Fruit fly (Drosophila melanogaster) whole organism, embryonic: ENCODE measurements around the gene Lamtor5.

Source experiments
- Asciz ChIP-seq: fragments of 200-800 bp; sonication (Bioruptor generic); optimal IDR thresholded peaks from 2 replicates; lab custom pipeline; 2017; ENCODE audit warnings: missing biosample characterization, mild to moderate bottlenecking, missing genetic modification characterization, missing genetic modification reagents
- Atf-2 ChIP-seq: fragments of 200-800 bp; sonication (Bioruptor generic); optimal IDR thresholded peaks from 2 replicates; lab custom pipeline; 2016; ENCODE audit warnings: missing biosample characterization, missing genetic modification characterization
- CG10366 ChIP-seq: fragments of 200-800 bp; sonication (Bioruptor generic); IDR thresholded peaks from 2 replicates; pipeline ENCODE4 v1.3.6; 2022; ENCODE audit warnings: missing biosample characterization, missing genetic modification characterization
- CG10431 ChIP-seq: fragments of 200-800 bp; sonication (Bioruptor generic); optimal IDR thresholded peaks from 3 replicates; lab custom pipeline; 2018; ENCODE audit warnings: missing biosample characterization, mild to moderate bottlenecking, missing genetic modification characterization
- CG10462 ChIP-seq: fragments of 200-800 bp; sonication (Bioruptor generic); optimal IDR thresholded peaks from 2 replicates; lab custom pipeline; 2016; ENCODE audit warnings: missing biosample characterization, missing genetic modification characterization
- CG11093 ChIP-seq: fragments of 200-800 bp; sonication (Bioruptor generic); IDR thresholded peaks from 3 replicates; pipeline ENCODE4 v1.3.6; 2022; ENCODE audit warnings: missing biosample characterization, missing genetic modification characterization
- CG11504 ChIP-seq: fragments of 200-800 bp; sonication (Bioruptor generic); optimal IDR thresholded peaks from 3 replicates; lab custom pipeline; 2019; ENCODE audit warnings: missing biosample characterization, mild to moderate bottlenecking, missing genetic modification characterization, moderate library complexity
- CG12071 ChIP-seq: fragments of 200-800 bp; sonication (Bioruptor generic); optimal IDR thresholded peaks from 3 replicates; lab custom pipeline; 2018; ENCODE audit warnings: missing biosample characterization, mild to moderate bottlenecking, missing genetic modification characterization
- CG12744 ChIP-seq: fragments of 200-800 bp; sonication (Bioruptor generic); optimal IDR thresholded peaks from 2 replicates; lab custom pipeline; 2016; ENCODE audit warnings: missing biosample characterization, missing genetic modification characterization
- CG13424 ChIP-seq: fragments of 200-800 bp; sonication (Bioruptor generic); optimal IDR thresholded peaks from 2 replicates; lab custom pipeline; 2019; ENCODE audit warnings: missing biosample characterization, mild to moderate bottlenecking, missing genetic modification characterization, moderate library complexity
- CG14860 ChIP-seq: fragments of 200-800 bp; sonication (Bioruptor generic); IDR thresholded peaks from 3 replicates; pipeline ENCODE4 v1.3.6; 2022; ENCODE audit warnings: missing biosample characterization, missing genetic modification characterization; ENCODE audit not compliant: partially characterized antibody
- CG31388 ChIP-seq: fragments of 200-800 bp; sonication (Bioruptor generic); optimal IDR thresholded peaks from 2 replicates; lab custom pipeline; 2016; ENCODE audit warnings: missing biosample characterization, missing genetic modification characterization
- CG43689 ChIP-seq: fragments of 200-800 bp; sonication (Bioruptor generic); IDR thresholded peaks from 2 replicates; pipeline ENCODE4 v1.3.6; 2022; ENCODE audit warnings: missing biosample characterization, missing genetic modification characterization
- CG4730 ChIP-seq: fragments of 200-800 bp; sonication (Bioruptor generic); IDR thresholded peaks from 2 replicates; pipeline ENCODE4 v1.3.6; 2022; ENCODE audit warnings: missing biosample characterization, missing genetic modification characterization
- CG4854 ChIP-seq: fragments of 200-800 bp; sonication (Bioruptor generic); optimal IDR thresholded peaks from 2 replicates; lab custom pipeline; 2016; ENCODE audit warnings: missing biosample characterization, missing genetic modification characterization, inconsistent platforms
- CG8281 ChIP-seq: fragments of 200-800 bp; sonication (Bioruptor generic); optimal IDR thresholded peaks from 2 replicates; lab custom pipeline; 2018; ENCODE audit warnings: missing biosample characterization, mild to moderate bottlenecking, missing genetic modification characterization, moderate library complexity
- CG9609 ChIP-seq: fragments of 200-800 bp; sonication (Bioruptor generic); optimal IDR thresholded peaks from 3 replicates; lab custom pipeline; 2016; ENCODE audit warnings: missing biosample characterization, missing genetic modification characterization
- CG9817 ChIP-seq: fragments of 200-800 bp; sonication (Bioruptor generic); optimal IDR thresholded peaks from 2 replicates; lab custom pipeline; 2018; ENCODE audit warnings: missing biosample characterization, mild to moderate bottlenecking, missing genetic modification characterization, moderate library complexity
- Fer2 ChIP-seq: fragments of 200-800 bp; sonication (Bioruptor generic); optimal IDR thresholded peaks from 2 replicates; lab custom pipeline; 2018; ENCODE audit warnings: missing biosample characterization, mild to moderate bottlenecking, missing genetic modification characterization, moderate library complexity
- HLH3B ChIP-seq: fragments of 200-800 bp; sonication (Bioruptor generic); IDR thresholded peaks from 2 replicates; pipeline ENCODE4 v1.3.6; 2022; ENCODE audit warnings: missing biosample characterization, missing genetic modification characterization
- HLH54F ChIP-seq: fragments of 200-800 bp; sonication (Bioruptor generic); optimal IDR thresholded peaks from 3 replicates; lab custom pipeline; 2016; ENCODE audit warnings: missing biosample characterization, missing genetic modification characterization
- Mad ChIP-seq: fragments of 200-800 bp; sonication (Bioruptor generic); optimal IDR thresholded peaks from 2 replicates; lab custom pipeline; 2016; ENCODE audit warnings: missing biosample characterization, missing genetic modification characterization
- NC2β ChIP-seq: fragments of 200-800 bp; sonication (Bioruptor generic); optimal IDR thresholded peaks from 2 replicates; lab custom pipeline; 2016; ENCODE audit warnings: missing biosample characterization, missing genetic modification characterization
- Nf-YA ChIP-seq: fragments of 200-800 bp; sonication (Bioruptor generic); IDR thresholded peaks from 2 replicates; pipeline ENCODE4 v1.3.6; 2022; ENCODE audit warnings: missing biosample characterization, missing genetic modification characterization
- Rfx ChIP-seq: fragments of 200-800 bp; sonication (Bioruptor generic); IDR thresholded peaks from 2 replicates; pipeline ENCODE4 v1.3.6; 2022; ENCODE audit warnings: missing biosample characterization, missing genetic modification characterization
- Taf1 ChIP-seq: fragments of 200-800 bp; sonication (Bioruptor generic); IDR thresholded peaks from 2 replicates; pipeline ENCODE4 v1.3.6; 2022; ENCODE audit warnings: missing biosample characterization, missing genetic modification characterization
- bbx ChIP-seq: fragments of 200-800 bp; sonication (Bioruptor generic); IDR thresholded peaks from 2 replicates; pipeline ENCODE4 v1.3.6; 2022; ENCODE audit warnings: missing biosample characterization, missing genetic modification characterization; ENCODE audit not compliant: partially characterized antibody
- cad ChIP-seq: fragments of >200 bp; optimal IDR thresholded peaks from 2 replicates; lab custom pipeline; 2017; ENCODE audit warnings: missing biosample characterization, missing genetic modification characterization
- cas ChIP-seq: fragments of 200-800 bp; sonication (Bioruptor generic); IDR thresholded peaks from 2 replicates; pipeline ENCODE4 v1.3.6; 2022; ENCODE audit warnings: missing biosample characterization, missing genetic modification characterization
- chif ChIP-seq, 2 experiments: fragments of 200-800 bp; sonication (Bioruptor generic); optimal IDR thresholded peaks; 3 replicates each; lab custom pipeline; 2016; ENCODE audit warnings: missing biosample characterization in 2 of 2, missing genetic modification characterization in 2 of 2
- chn ChIP-seq: fragments of 200-800 bp; sonication (Bioruptor generic); optimal IDR thresholded peaks from 2 replicates; lab custom pipeline; 2016; ENCODE audit warnings: missing biosample characterization, missing genetic modification characterization
- crol ChIP-seq: fragments of 200-800 bp; sonication (Bioruptor generic); IDR thresholded peaks from 2 replicates; pipeline ENCODE4 v1.3.6; 2022; ENCODE audit warnings: missing biosample characterization, missing genetic modification characterization
- da ChIP-seq: fragments of 200-800 bp; sonication (Bioruptor generic); optimal IDR thresholded peaks from 2 replicates; lab custom pipeline; 2016; ENCODE audit warnings: missing biosample characterization, missing genetic modification characterization
- dimm ChIP-seq: fragments of 200-800 bp; sonication (Bioruptor generic); IDR thresholded peaks from 2 replicates; pipeline ENCODE4 v1.3.6; 2022; ENCODE audit warnings: missing biosample characterization, missing genetic modification characterization
- grn ChIP-seq: fragments of 200-800 bp; sonication (Bioruptor generic); optimal IDR thresholded peaks from 3 replicates; lab custom pipeline; 2017; ENCODE audit warnings: missing biosample characterization, missing genetic modification characterization
- gro ChIP-seq: fragments of 200-800 bp; sonication (Bioruptor generic); optimal IDR thresholded peaks from 2 replicates; lab custom pipeline; 2016; ENCODE audit warnings: missing biosample characterization, missing genetic modification characterization
- hth ChIP-seq: fragments of >200 bp; optimal IDR thresholded peaks from 2 replicates; lab custom pipeline; 2017; ENCODE audit warnings: inconsistent platforms
- jigr1 ChIP-seq: fragments of 200-800 bp; sonication (Bioruptor generic); IDR thresholded peaks from 3 replicates; pipeline ENCODE4 v1.3.6; 2022; ENCODE audit warnings: missing biosample characterization, missing genetic modification characterization
- kni ChIP-seq: fragments of 200-800 bp; sonication (Bioruptor generic); optimal IDR thresholded peaks from 3 replicates; lab custom pipeline; 2017; ENCODE audit warnings: mild to moderate bottlenecking, missing biosample characterization, missing genetic modification reagents, missing genetic modification characterization
- pita ChIP-seq: fragments of 200-800 bp; sonication (Bioruptor generic); optimal IDR thresholded peaks from 2 replicates; lab custom pipeline; 2017; ENCODE audit warnings: missing biosample characterization, mild to moderate bottlenecking, missing genetic modification characterization
- psq ChIP-seq: fragments of 200-800 bp; sonication (Bioruptor generic); optimal IDR thresholded peaks from 2 replicates; lab custom pipeline; 2017; ENCODE audit warnings: missing biosample characterization, missing genetic modification characterization
- sens ChIP-seq: fragments of 200-800 bp; sonication (Bioruptor generic); peaks from one replicate; lab custom pipeline; 2016; ENCODE audit warnings: missing biosample characterization, missing genetic modification characterization
- sens-2 ChIP-seq: fragments of 200-800 bp; sonication (Bioruptor generic); IDR thresholded peaks from 2 replicates; pipeline ENCODE4 v1.3.6; 2022; ENCODE audit warnings: missing biosample characterization, missing genetic modification characterization
- sima ChIP-seq: fragments of 200-800 bp; sonication (Bioruptor generic); optimal IDR thresholded peaks from 2 replicates; lab custom pipeline; 2016; ENCODE audit warnings: missing biosample characterization, missing genetic modification characterization
- slbo ChIP-seq: fragments of 200-800 bp; sonication (Bioruptor generic); IDR thresholded peaks from 2 replicates; pipeline ENCODE4 v1.3.6; 2022; ENCODE audit warnings: missing biosample characterization, missing genetic modification characterization
- stc ChIP-seq: fragments of 200-800 bp; sonication (Bioruptor generic); IDR thresholded peaks from 2 replicates; pipeline ENCODE4 v1.3.6; 2022; ENCODE audit warnings: missing biosample characterization, missing genetic modification characterization
- tio ChIP-seq: fragments of 200-800 bp; sonication (Bioruptor generic); optimal IDR thresholded peaks from 2 replicates; lab custom pipeline; 2017; ENCODE audit warnings: missing biosample characterization, missing genetic modification characterization, inconsistent platforms
- tna ChIP-seq: fragments of 200-800 bp; sonication (Bioruptor generic); IDR thresholded peaks from 2 replicates; pipeline ENCODE4 v1.3.6; 2022; ENCODE audit warnings: missing biosample characterization, missing genetic modification characterization; ENCODE audit not compliant: partially characterized antibody
- trem ChIP-seq: fragments of 200-800 bp; optimal IDR thresholded peaks from 3 replicates; lab custom pipeline; 2019; ENCODE audit warnings: missing biosample characterization, mild to moderate bottlenecking, missing genetic modification characterization, moderate library complexity
- trh ChIP-seq: fragments of 200-800 bp; sonication (Bioruptor generic); optimal IDR thresholded peaks from 2 replicates; lab custom pipeline; 2016; ENCODE audit warnings: missing biosample characterization, missing genetic modification characterization

The Lamtor5 gene

dm6 chrX:1865673-1866072 lies 6.9 kb upstream of the Lamtor5 start, which contains the start of the genes Gcna and MED18 (continued):
- no peak for TF ChIP-seq bbx (GFP tag; lab: Robert Waterston, UW)

DNA sequence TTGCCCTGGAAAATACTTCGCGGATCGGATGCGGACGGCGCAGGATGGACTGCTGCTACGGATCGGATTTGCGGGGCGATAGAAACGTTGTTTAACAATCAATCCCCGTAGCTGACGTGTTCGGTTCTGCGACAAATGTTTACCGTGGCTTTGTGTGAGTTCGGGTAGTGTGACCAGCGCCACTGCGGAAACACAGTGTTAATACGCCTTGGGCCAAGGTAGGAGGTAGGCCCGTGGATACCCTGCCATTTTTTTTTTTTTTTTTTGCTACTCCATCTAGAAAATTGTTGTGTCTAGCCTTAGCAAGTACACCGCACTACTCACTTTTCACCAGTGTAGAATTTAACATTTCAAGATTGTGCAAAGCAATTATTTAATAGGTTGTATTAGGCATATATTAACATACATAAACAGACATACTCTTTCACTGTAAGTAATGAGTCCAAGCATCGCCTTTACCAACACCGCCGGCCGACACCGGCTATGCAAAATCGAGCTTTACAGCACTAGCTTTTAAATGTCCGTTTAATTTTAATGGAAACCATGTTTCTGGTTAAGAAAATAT lies 2.9 kb upstream of the Lamtor5 start, which contains the start of gene deltaCOP:
deltaCOP (minus strand) TSS at position 171 of the 565 bp plus-strand sequence.
- no peak for TF ChIP-seq Asciz (GFP tag; lab: Kevin White, UChicago)
- no peak for TF ChIP-seq cad (GFP tag; lab: Kevin White, UChicago)
- TF ChIP-seq da (GFP tag; lab: Kevin White, UChicago), result peak; percentile 88
- TF ChIP-seq CG4854 (GFP tag; lab: Kevin White, UChicago), result peak; percentile 46
- peak; percentile 95 for TF ChIP-seq HLH54F
- TF ChIP-seq sens-2 (GFP tag; lab: Robert Waterston, UW), result peak; percentile 39; the same call in 1 of the 2 replicates
- no peak for TF ChIP-seq CG14860 (GFP tag; lab: Robert Waterston, UW)
- TF ChIP-seq Atf-2, result peak; percentile 88
- TF ChIP-seq Rfx, result peak; percentile 89
- TF ChIP-seq tna, result no peak
- peak; percentile 95 for TF ChIP-seq CG9609 (GFP tag; lab: Kevin White, UChicago)
- peak; percentile 51; the same call in 1 of the 2 replicates for TF ChIP-seq CG43689 (GFP tag; lab: Robert Waterston, UW)
- TF ChIP-seq CG10366 (GFP tag; lab: Robert Waterston, UW), result peak; percentile 82
- TF ChIP-seq jigr1 (GFP tag; lab: Robert Waterston, UW), result peak; percentile 67
- peak; percentile 80 for TF ChIP-seq Mad (GFP tag; lab: Kevin White, UChicago)
- TF ChIP-seq CG9817 (tag; lab: Kevin White, UChicago), result peak; percentile 73
- peak; percentile 32 for TF ChIP-seq kni
- peak; percentile 83 for TF ChIP-seq CG12744
- TF ChIP-seq tio, result no peak
- peak; percentile 70 for TF ChIP-seq HLH3B (GFP tag; lab: Robert Waterston, UW)
- peak; percentile 56 for TF ChIP-seq Fer2
- peak; percentile 87 for TF ChIP-seq chn
- TF ChIP-seq pita, result no peak
- TF ChIP-seq crol (GFP tag; lab: Robert Waterston, UW), result peak; percentile 20; the same call in 1 of the 2 replicates
- TF ChIP-seq CG31388 (GFP tag; lab: Kevin White, UChicago), result peak; percentile 77
- TF ChIP-seq hth (lab: Kevin White, UChicago), result no peak
- peak; percentile 55 for TF ChIP-seq psq (GFP tag; lab: Kevin White, UChicago)
- TF ChIP-seq cas (GFP tag; lab: Robert Waterston, UW), result 0 out of 2 replicates have a peak, but pooled peaks have one; percentile 26
- no peak for TF ChIP-seq dimm (GFP tag; lab: Robert Waterston, UW)
- TF ChIP-seq CG13424 (tag; lab: Kevin White, UChicago), result peak; percentile 70
- peak; percentile 98 for TF ChIP-seq sens
- no peak for TF ChIP-seq CG8281
- no peak for TF ChIP-seq CG10431 (GFP tag; lab: Kevin White, UChicago)
- TF ChIP-seq gro (GFP tag; lab: Kevin White, UChicago), result peak; percentile 92
- TF ChIP-seq stc, result peak; percentile 63; the same call in 1 of the 2 replicates
- TF ChIP-seq CG11093 (GFP tag; lab: Robert Waterston, UW), result peak; percentile 78; the same call in 2 of the 3 replicates
- peak; percentile 89 for TF ChIP-seq NC2β (GFP tag; lab: Kevin White, UChicago)
- TF ChIP-seq Taf1 (GFP tag; lab: Robert Waterston, UW), result peak; percentile 78
- TF ChIP-seq grn (GFP tag; lab: Kevin White, UChicago), result no peak
- TF ChIP-seq CG12071 (GFP tag; lab: Kevin White, UChicago), result peak; percentile 42
- peak; percentile 91 for TF ChIP-seq slbo (GFP tag; lab: Robert Waterston, UW)
- TF ChIP-seq trh, result peak; percentile 70
- TF ChIP-seq Nf-YA (GFP tag; lab: Robert Waterston, UW), result no peak
- no peak for TF ChIP-seq sima (GFP tag; lab: Kevin White, UChicago)
- peak; percentile 69 for TF ChIP-seq CG4730 (GFP tag; lab: Robert Waterston, UW)
- no peak for TF ChIP-seq CG11504 (tag; lab: Kevin White, UChicago)
- TF ChIP-seq trem, result peak; percentile 45
- TF ChIP-seq chif (GFP tag; optimal IDR thresholded peaks at IDR 0.05; lab: Kevin White, UChicago), result peak; percentile 84 to 89
- TF ChIP-seq CG10462, result peak; percentile 66
